Worm (Caenorhabditis elegans): Measurements from ENCODE around the gene F17A9.4.

ce11 chrV:6098755-6099155, 11.7 kb downstream of the F17A9.4 start:
- TF ChIP-seq him-1 (tag; optimal IDR thresholded peaks at IDR 0.05) (no peak), W03F9.2 (tag; optimal IDR thresholded peaks at IDR 0.05) (no peak)

Measured in whole organism, L4/young adult.